Fruit fly (Drosophila melanogaster) whole organism, pupa: ENCODE data around the gene Srlp.

Source experiments
- CG15710 ChIP-seq: fragments of 200-800 bp; sonication (Bioruptor generic); optimal IDR thresholded peaks from 2 replicates; lab custom pipeline; 2018; ENCODE audit warnings: missing biosample characterization, mild to moderate bottlenecking, missing genetic modification characterization, moderate library complexity
- CG17806 ChIP-seq: fragments of 200-800 bp; sonication (Bioruptor generic); optimal IDR thresholded peaks from 2 replicates; lab custom pipeline; 2018; ENCODE audit warnings: missing biosample characterization, mild to moderate bottlenecking, missing genetic modification characterization, moderate library complexity
- EcR ChIP-seq: fragments of 200-800 bp; sonication (Bioruptor generic); optimal IDR thresholded peaks from 3 replicates; lab custom pipeline; 2019; ENCODE audit warnings: missing biosample characterization, missing genetic modification characterization, mild to moderate bottlenecking, moderate library complexity, missing genetic modification reagents

DNA sequence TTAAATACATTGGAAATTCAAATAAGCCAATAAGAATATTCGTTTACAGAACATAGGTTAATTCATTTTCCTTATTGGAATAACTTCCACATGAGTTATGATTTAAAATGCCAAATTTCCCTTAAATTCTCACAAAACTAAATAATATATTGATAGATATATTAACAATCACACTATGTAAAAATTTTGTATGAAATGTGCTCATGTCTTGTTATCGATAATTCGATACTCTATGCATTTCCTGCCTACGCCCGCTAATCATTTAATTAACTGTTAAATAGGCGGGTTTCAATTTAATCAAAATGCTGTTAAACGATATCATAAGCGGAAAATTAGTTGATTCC, 7.6 kb upstream of the Srlp start, which contains the start of gene NANS:
- no peak for TF ChIP-seq CG15710
- TF ChIP-seq EcR, result no peak
- no peak for TF ChIP-seq CG17806 (tag; lab: Kevin White, UChicago)
